Worm (Caenorhabditis elegans): ENCODE measurements around the gene K12H6.5.

DNA sequence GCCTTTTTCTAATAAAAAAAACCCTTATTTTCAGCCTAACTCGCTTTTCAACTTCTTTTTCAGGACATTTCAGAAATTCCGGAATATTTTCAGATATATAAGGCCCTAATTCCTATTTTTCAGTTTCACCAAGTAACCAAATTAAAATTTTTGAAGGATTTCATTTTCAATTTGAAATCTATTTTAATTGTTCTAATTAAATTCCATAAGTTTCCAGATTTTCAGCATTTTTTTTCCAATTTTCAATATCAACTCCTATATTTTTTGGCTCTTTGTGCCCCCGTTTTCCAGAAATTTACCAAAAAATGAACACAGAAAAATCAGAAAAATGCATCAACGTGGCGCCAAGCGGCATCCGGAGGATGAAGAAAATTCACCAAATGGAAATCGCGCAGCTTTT lies 48.8 kb upstream of the K12H6.5 start, which contains the start of gene Y110A2AL.1:
- TF ChIP-seq ztf-29 (GFP tag; IDR thresholded peaks at IDR 0.05): no peak
- TF ChIP-seq flt-1 (GFP tag; IDR thresholded peaks at IDR 0.05): no peak
- TF ChIP-seq T22C8.4 (GFP tag; IDR thresholded peaks at IDR 0.05): no peak
- TF ChIP-seq med-1 (GFP tag; optimal IDR thresholded peaks at IDR 0.05; ENCODE audit: insufficient read depth): no peak
- TF ChIP-seq ref-1 (GFP tag; conservative IDR thresholded peaks at IDR 0.05): no peak
- no peak for TF ChIP-seq ztf-23 (GFP tag; IDR thresholded peaks at IDR 0.05)
- no peak for TF ChIP-seq tab-1 (GFP tag; IDR thresholded peaks at IDR 0.05)
- no peak for TF ChIP-seq cog-1 (tag; optimal IDR thresholded peaks at IDR 0.05)
